Fruit fly (Drosophila melanogaster): Measurements from ENCODE around the gene gish.

DNA sequence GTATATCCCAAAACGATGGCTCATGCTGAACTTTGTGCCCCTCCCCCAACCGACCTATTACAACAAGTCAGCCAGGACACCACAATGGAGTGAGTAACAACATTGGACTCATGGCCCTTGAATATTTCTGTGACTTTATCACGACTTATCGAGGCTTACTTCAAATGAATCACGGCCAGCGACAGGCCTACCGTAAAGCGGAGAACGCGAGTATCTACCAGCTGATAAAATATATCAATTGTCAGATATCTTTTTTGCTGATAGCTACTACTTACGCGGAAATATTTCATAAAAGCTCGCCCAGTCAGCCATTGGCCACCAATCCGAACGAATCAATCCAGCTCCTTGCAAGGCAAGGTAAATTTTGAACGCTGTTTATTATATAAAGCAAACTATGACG, 55.3 kb downstream of the gish start, which contains the start of gene CG17930:
- TF ChIP-seq CG10631 (GFP tag; optimal IDR thresholded peaks at IDR 0.05) (no peak), CG16779 (tag; optimal IDR thresholded peaks at IDR 0.05) (no peak), dac (GFP tag; optimal IDR thresholded peaks at IDR 0.05) (no peak), pdm3 (GFP tag; optimal IDR thresholded peaks at IDR 0.05) (no peak), CG6854 (GFP tag; optimal IDR thresholded peaks at IDR 0.05) (no peak), Sox102F (GFP tag; optimal IDR thresholded peaks at IDR 0.05) (no peak), CG32006 (GFP tag; optimal IDR thresholded peaks at IDR 0.05) (no peak), Hr38 (GFP tag; optimal IDR thresholded peaks at IDR 0.05) (no peak), CG1621 (tag; optimal IDR thresholded peaks at IDR 0.05) (no peak), CG31627 (GFP tag; optimal IDR thresholded peaks at IDR 0.05) (no peak), CG34406 (GFP tag; optimal IDR thresholded peaks at IDR 0.05) (no peak), salr (GFP tag; optimal IDR thresholded peaks at IDR 0.05) (no peak), Eip75B (GFP tag; optimal IDR thresholded peaks at IDR 0.05) (no peak)
